Fruit fly (Drosophila melanogaster) whole organism, adult: ENCODE data around the gene CG7378.

Source experiments
- CG11617 ChIP-seq: fragments of 200-800 bp; sonication (Bioruptor generic); optimal IDR thresholded peaks from 2 replicates; lab custom pipeline; 2017; ENCODE audit warnings: mild to moderate bottlenecking, missing biosample characterization, missing genetic modification reagents, missing genetic modification characterization
- CG12768 ChIP-seq: fragments of 200-800 bp; sonication (Bioruptor generic); optimal IDR thresholded peaks from 2 replicates; lab custom pipeline; 2017; ENCODE audit warnings: missing biosample characterization, missing genetic modification characterization, mild to moderate bottlenecking, moderate library complexity, missing genetic modification reagents
- CG14711 ChIP-seq: fragments of 200-800 bp; sonication (Bioruptor generic); optimal IDR thresholded peaks from 2 replicates; lab custom pipeline; 2018; ENCODE audit warnings: missing biosample characterization, mild to moderate bottlenecking, missing genetic modification characterization, moderate library complexity
- CG1620 ChIP-seq: fragments of 200-800 bp; sonication (Bioruptor generic); optimal IDR thresholded peaks from 2 replicates; lab custom pipeline; 2016; ENCODE audit warnings: missing biosample characterization, missing genetic modification characterization
- CG33017 ChIP-seq: fragments of 200-800 bp; sonication (Bioruptor generic); optimal IDR thresholded peaks from 2 replicates; lab custom pipeline; 2018; ENCODE audit warnings: missing biosample characterization, mild to moderate bottlenecking, missing genetic modification characterization, moderate library complexity
- CG5204 ChIP-seq: fragments of 200-800 bp; sonication (Bioruptor generic); optimal IDR thresholded peaks from 2 replicates; lab custom pipeline; 2016; ENCODE audit warnings: missing biosample characterization, missing genetic modification characterization
- CG7045 ChIP-seq: fragments of 200-800 bp; sonication (Bioruptor generic); optimal IDR thresholded peaks from 2 replicates; lab custom pipeline; 2017; ENCODE audit warnings: missing biosample characterization, mild to moderate bottlenecking, missing genetic modification characterization
- CG7101 ChIP-seq: fragments of 200-800 bp; sonication (Bioruptor generic); optimal IDR thresholded peaks from 2 replicates; lab custom pipeline; 2018; ENCODE audit warnings: missing biosample characterization, mild to moderate bottlenecking, missing genetic modification characterization, moderate library complexity
- Clk ChIP-seq: fragments of 200-800 bp; sonication (Bioruptor generic); optimal IDR thresholded peaks from 2 replicates; lab custom pipeline; 2017; ENCODE audit warnings: missing biosample characterization, missing genetic modification characterization
- Crg-1 ChIP-seq: fragments of 200-800 bp; sonication (Bioruptor generic); optimal IDR thresholded peaks from 2 replicates; lab custom pipeline; 2016; ENCODE audit warnings: missing biosample characterization, missing genetic modification characterization
- Mnt ChIP-seq: fragments of 200-800 bp; sonication (Bioruptor generic); optimal IDR thresholded peaks from 2 replicates; lab custom pipeline; 2016; ENCODE audit warnings: missing biosample characterization, mild to moderate bottlenecking, missing genetic modification characterization
- bab1 ChIP-seq: fragments of 200-800 bp; sonication (Bioruptor generic); optimal IDR thresholded peaks from 3 replicates; lab custom pipeline; 2019; ENCODE audit warnings: missing biosample characterization, mild to moderate bottlenecking, missing genetic modification characterization, moderate library complexity
- cic ChIP-seq: fragments of 200-800 bp; sonication (Bioruptor generic); optimal IDR thresholded peaks from 2 replicates; lab custom pipeline; 2017; ENCODE audit warnings: missing biosample characterization, mild to moderate bottlenecking, missing genetic modification characterization, moderate library complexity
- cnc ChIP-seq, 2 experiments: fragments of >200 bp; optimal IDR thresholded peaks; 2 replicates each; lab custom pipeline; 2017
- kay ChIP-seq: fragments of 200-800 bp; sonication (Bioruptor generic); peaks from one replicate; lab custom pipeline; 2016; ENCODE audit warnings: missing biosample characterization, missing genetic modification characterization, borderline replicate concordance
- ovo ChIP-seq: fragments of 200-800 bp; sonication (Bioruptor generic); optimal IDR thresholded peaks from 2 replicates; lab custom pipeline; 2016; ENCODE audit warnings: missing biosample characterization, missing genetic modification characterization
- pad ChIP-seq: fragments of 200-800 bp; sonication (Bioruptor generic); optimal IDR thresholded peaks from 3 replicates; lab custom pipeline; 2017; ENCODE audit warnings: missing biosample characterization, missing genetic modification characterization, mild to moderate bottlenecking, moderate library complexity, missing genetic modification reagents
- tj ChIP-seq: fragments of 200-800 bp; sonication (Bioruptor generic); optimal IDR thresholded peaks from 3 replicates; lab custom pipeline; 2017; ENCODE audit warnings: missing biosample characterization, mild to moderate bottlenecking, missing genetic modification characterization, moderate library complexity
- toe ChIP-seq: fragments of 200-800 bp; sonication (Bioruptor generic); optimal IDR thresholded peaks from 2 replicates; lab custom pipeline; 2016; ENCODE audit warnings: missing biosample characterization, missing genetic modification characterization

Gene CG7378

dm6 chrX:18928608-18929059 is 28.4 kb downstream of the CG7378 start:
- TF ChIP-seq ovo (no peak), CG33017 (no peak), CG5204 (GFP tag; lab: Kevin White, UChicago) (no peak), tj (GFP tag; lab: Kevin White, UChicago) (no peak), kay (GFP tag; lab: Kevin White, UChicago) (no peak), Crg-1 (GFP tag; lab: Kevin White, UChicago) (no peak), Clk (GFP tag; lab: Kevin White, UChicago) (no peak)

dm6 chrX:18929430-18929829 is 29.2 kb downstream of the CG7378 start:
- no peak for TF ChIP-seq bab1
- TF ChIP-seq pad (GFP tag; lab: Kevin White, UChicago): no peak
- TF ChIP-seq toe (GFP tag; lab: Kevin White, UChicago): no peak
- TF ChIP-seq CG33017: no peak
- no peak for TF ChIP-seq kay (GFP tag; lab: Kevin White, UChicago)
- TF ChIP-seq CG5204 (GFP tag; lab: Kevin White, UChicago): no peak
- no peak for TF ChIP-seq Crg-1 (GFP tag; lab: Kevin White, UChicago)
- no peak for TF ChIP-seq CG12768 (GFP tag; lab: Kevin White, UChicago)
- no peak for TF ChIP-seq CG7045 (GFP tag; lab: Kevin White, UChicago)
- no peak for TF ChIP-seq Clk (GFP tag; lab: Kevin White, UChicago)
- no peak for TF ChIP-seq Mnt (GFP tag; lab: Kevin White, UChicago)
- no peak for TF ChIP-seq tj (GFP tag; lab: Kevin White, UChicago)
- no peak for TF ChIP-seq cic
- no peak for TF ChIP-seq CG11617
- no peak for TF ChIP-seq CG1620 (GFP tag; lab: Kevin White, UChicago)
- TF ChIP-seq CG7101: no peak
- TF ChIP-seq cnc (optimal IDR thresholded peaks at IDR 0.05; lab: Kevin White, UChicago): no peak

dm6 chrX:18929946-18930562 is 29.8 kb downstream of the CG7378 start, which contains the start of gene CG43759:
Gene CG43759, plus strand, starts transcription at chrX:18930335.
- TF ChIP-seq CG12768 (GFP tag; lab: Kevin White, UChicago): no peak
- no peak for TF ChIP-seq cic
- TF ChIP-seq pad (GFP tag; lab: Kevin White, UChicago): no peak
- no peak for TF ChIP-seq CG11617
- no peak for TF ChIP-seq Clk (GFP tag; lab: Kevin White, UChicago)

- TF ChIP-seq pad (GFP tag; lab: Kevin White, UChicago) (peak; percentile 85), CG7101 (no peak)
These were observed 30.7 kb downstream of the CG7378 start for dm6 chrX:18930868-18931267.

dm6 chrX:18933442-18933841 is 33.2 kb downstream of the CG7378 start:
- TF ChIP-seq Clk (GFP tag; lab: Kevin White, UChicago): no peak
- no peak for TF ChIP-seq CG7045 (GFP tag; lab: Kevin White, UChicago)
- TF ChIP-seq cic: no peak
- no peak for TF ChIP-seq cnc (optimal IDR thresholded peaks at IDR 0.05; lab: Kevin White, UChicago)
- no peak for TF ChIP-seq CG11617

- TF ChIP-seq CG11617: no peak
- TF ChIP-seq tj (GFP tag; lab: Kevin White, UChicago): no peak
- TF ChIP-seq ovo: no peak
- TF ChIP-seq toe (GFP tag; lab: Kevin White, UChicago): no peak
- no peak for TF ChIP-seq CG1620 (GFP tag; lab: Kevin White, UChicago)
- no peak for TF ChIP-seq bab1
- TF ChIP-seq Clk (GFP tag; lab: Kevin White, UChicago): no peak
- no peak for TF ChIP-seq CG14711 (tag; lab: Kevin White, UChicago)
- TF ChIP-seq CG12768 (GFP tag; lab: Kevin White, UChicago): no peak
- TF ChIP-seq pad (GFP tag; lab: Kevin White, UChicago): no peak
These were observed 34.6 kb downstream of the CG7378 start for dm6 chrX:18934859-18935258.

- no peak for TF ChIP-seq ovo
- no peak for TF ChIP-seq kay (GFP tag; lab: Kevin White, UChicago)
- no peak for TF ChIP-seq CG5204 (GFP tag; lab: Kevin White, UChicago)
- TF ChIP-seq cnc (optimal IDR thresholded peaks at IDR 0.05; lab: Kevin White, UChicago): no peak
- no peak for TF ChIP-seq Clk (GFP tag; lab: Kevin White, UChicago)
- TF ChIP-seq Crg-1 (GFP tag; lab: Kevin White, UChicago): no peak
- TF ChIP-seq bab1: no peak
- no peak for TF ChIP-seq CG11617
- no peak for TF ChIP-seq pad (GFP tag; lab: Kevin White, UChicago)
- TF ChIP-seq Mnt (GFP tag; lab: Kevin White, UChicago): no peak
These were observed 36.4 kb downstream of the CG7378 start for dm6 chrX:18936606-18937005.
